Fruit fly (Drosophila melanogaster) whole organism, wandering third instar larva: Measurements from ENCODE around the gene CG13306.

Source experiments
- CG9705 ChIP-seq: fragments of 200-800 bp; sonication (Bioruptor generic); optimal IDR thresholded peaks from 2 replicates; lab custom pipeline; 2018; ENCODE audit warnings: missing biosample characterization, mild to moderate bottlenecking, missing genetic modification characterization
- Dfd ChIP-seq: fragments of >200 bp; optimal IDR thresholded peaks from 2 replicates; lab custom pipeline; 2017; ENCODE audit warnings: missing biosample characterization, missing genetic modification characterization
- Dif ChIP-seq: fragments of 200-275, 200-300 bp; sonication (Bioruptor generic); optimal IDR thresholded peaks from 2 replicates; lab custom pipeline; 2018; ENCODE audit warnings: missing biosample characterization, missing genetic modification characterization; ENCODE audit not compliant: partially characterized antibody
- GATAd ChIP-seq: sonication (Bioruptor generic); optimal IDR thresholded peaks from 2 replicates; lab custom pipeline; 2016; ENCODE audit warnings: missing biosample characterization, missing genetic modification characterization
- HLH106 ChIP-seq: fragments of 200-800 bp; optimal IDR thresholded peaks from 3 replicates; lab custom pipeline; 2019; ENCODE audit warnings: missing biosample characterization, mild to moderate bottlenecking, missing genetic modification characterization, moderate library complexity
- Hnf4 ChIP-seq: fragments of 200-800 bp; sonication (Bioruptor generic); optimal IDR thresholded peaks from 2 replicates; lab custom pipeline; 2016; ENCODE audit warnings: missing biosample characterization, mild to moderate bottlenecking, missing genetic modification characterization
- Hr78 ChIP-seq: fragments of >200 bp; optimal IDR thresholded peaks from 2 replicates; lab custom pipeline; 2017; ENCODE audit warnings: missing biosample characterization, missing genetic modification characterization
- Hr83 ChIP-seq: fragments of 200-300 bp; sonication (Bioruptor generic); optimal IDR thresholded peaks from 2 replicates; lab custom pipeline; 2016; ENCODE audit warnings: missing biosample characterization, mild to moderate bottlenecking, missing genetic modification characterization, moderate library complexity; ENCODE audit not compliant: poor library complexity, severe bottlenecking
- Jra ChIP-seq: sonication (Bioruptor generic); optimal IDR thresholded peaks from 2 replicates; lab custom pipeline; 2016; ENCODE audit warnings: missing biosample characterization, missing genetic modification characterization
- Mio ChIP-seq: sonication (Bioruptor generic); optimal IDR thresholded peaks from 2 replicates; lab custom pipeline; 2016; ENCODE audit warnings: missing biosample characterization, missing genetic modification characterization
- N ChIP-seq: fragments of >200 bp; optimal IDR thresholded peaks from 2 replicates; lab custom pipeline; 2018; ENCODE audit warnings: missing biosample characterization, missing external identifiers, missing genetic modification characterization
- Rel ChIP-seq, 2 experiments: fragments of 200-800 bp; sonication (Bioruptor generic) in 1 of 2; optimal IDR thresholded peaks; 2 replicates in 1 of 2; 3 replicates in 1 of 2; lab custom pipeline; 2016 to 2019; ENCODE audit warnings: mild to moderate bottlenecking in 2 of 2, missing biosample characterization in 2 of 2, missing genetic modification characterization in 2 of 2, moderate library complexity in 1 of 2
- Sp1 ChIP-seq: fragments of 200-800 bp; sonication (Bioruptor generic); optimal IDR thresholded peaks from 3 replicates; lab custom pipeline; 2019; ENCODE audit warnings: missing biosample characterization, mild to moderate bottlenecking, missing genetic modification characterization, moderate library complexity
- Vsx2 ChIP-seq: fragments of 200-300, 225-300 bp; sonication (Bioruptor generic); optimal IDR thresholded peaks from 2 replicates; lab custom pipeline; 2018; ENCODE audit warnings: missing biosample characterization, missing genetic modification characterization; ENCODE audit not compliant: partially characterized antibody
- br ChIP-seq: fragments of 200-800 bp; sonication (Bioruptor generic); optimal IDR thresholded peaks from 2 replicates; lab custom pipeline; 2016; ENCODE audit warnings: missing biosample characterization, missing genetic modification characterization
- brk ChIP-seq: fragments of 200-800 bp; sonication (Bioruptor generic); optimal IDR thresholded peaks from 2 replicates; lab custom pipeline; 2016; ENCODE audit warnings: missing biosample characterization, mild to moderate bottlenecking, missing genetic modification characterization
- dl ChIP-seq, 2 experiments: fragments of 175-275, 200-275 bp in 1 of 2; fragments of 200-275 bp in 1 of 2; sonication (Bioruptor generic); optimal IDR thresholded peaks; lab custom pipeline; 2018; ENCODE audit warnings: mild to moderate bottlenecking in 2 of 2, missing biosample characterization in 2 of 2, missing genetic modification characterization in 2 of 2, moderate library complexity in 2 of 2; ENCODE audit not compliant: partially characterized antibody in 2 of 2, insufficient read depth in 1 of 2
- dmrt93B ChIP-seq: fragments of 200-800 bp; sonication (Bioruptor generic); optimal IDR thresholded peaks from 2 replicates; lab custom pipeline; 2018; ENCODE audit warnings: missing biosample characterization, mild to moderate bottlenecking, missing genetic modification characterization
- dsf ChIP-seq: sonication (Bioruptor generic); optimal IDR thresholded peaks from 2 replicates; lab custom pipeline; 2016; ENCODE audit warnings: missing biosample characterization, missing genetic modification characterization, borderline replicate concordance
- ey ChIP-seq: fragments of 200-800 bp; sonication (Bioruptor generic); optimal IDR thresholded peaks from 2 replicates; lab custom pipeline; 2016; ENCODE audit warnings: missing biosample characterization, missing genetic modification characterization
- foxo ChIP-seq, 2 experiments: fragments of 200-800 bp; sonication (Bioruptor generic); optimal IDR thresholded peaks; 2 replicates in 1 of 2; 3 replicates in 1 of 2; lab custom pipeline; 2016 to 2017; ENCODE audit warnings: missing biosample characterization in 2 of 2, missing genetic modification characterization in 2 of 2
- fru ChIP-seq: fragments of 200-800 bp; sonication (Bioruptor generic); optimal IDR thresholded peaks from 3 replicates; lab custom pipeline; 2016; ENCODE audit warnings: missing biosample characterization, mild to moderate bottlenecking, missing genetic modification characterization
- h ChIP-seq: fragments of 200-800 bp; sonication (Bioruptor generic); optimal IDR thresholded peaks from 3 replicates; lab custom pipeline; 2016; ENCODE audit warnings: missing biosample characterization, mild to moderate bottlenecking, missing genetic modification characterization
- jim ChIP-seq: fragments of 175-275, 200-325 bp; sonication (Bioruptor generic); optimal IDR thresholded peaks from 2 replicates; lab custom pipeline; 2016; ENCODE audit warnings: missing biosample characterization, mild to moderate bottlenecking, missing genetic modification characterization
- pan ChIP-seq: fragments of >200 bp; optimal IDR thresholded peaks from 2 replicates; lab custom pipeline; 2017
- psq ChIP-seq: fragments of 200-800 bp; sonication (Bioruptor generic); optimal IDR thresholded peaks from 3 replicates; lab custom pipeline; 2017; ENCODE audit warnings: missing biosample characterization, mild to moderate bottlenecking, missing genetic modification characterization, moderate library complexity
- rgr ChIP-seq: fragments of 200-800 bp; sonication (Bioruptor generic); optimal IDR thresholded peaks from 3 replicates; lab custom pipeline; 2016; ENCODE audit warnings: missing biosample characterization, mild to moderate bottlenecking, missing genetic modification characterization
- sv ChIP-seq: fragments of 200-800 bp; sonication (Bioruptor generic); optimal IDR thresholded peaks from 3 replicates; lab custom pipeline; 2016; ENCODE audit warnings: missing biosample characterization, missing genetic modification characterization
- usp ChIP-seq: fragments of >200 bp; optimal IDR thresholded peaks from 2 replicates; lab custom pipeline; 2017; ENCODE audit warnings: missing biosample characterization, missing genetic modification characterization
- woc ChIP-seq: sonication (Bioruptor generic); optimal IDR thresholded peaks from 2 replicates; lab custom pipeline; 2016; ENCODE audit warnings: missing biosample characterization, mild to moderate bottlenecking, missing genetic modification characterization

CG13306 gene

dm6 chr3L:8748839-8749238 is 687 bp downstream of the CG13306 start:
- TF ChIP-seq Hr78 (no peak), sv (GFP tag; lab: Kevin White, UChicago) (peak; percentile 41), h (GFP tag; lab: Kevin White, UChicago) (peak; percentile 9), rgr (GFP tag; lab: Kevin White, UChicago) (peak; percentile 15), brk (GFP tag; lab: Kevin White, UChicago) (no peak), foxo (GFP tag; optimal IDR thresholded peaks at IDR 0.05; lab: Kevin White, UChicago) (peak in 1 of 2 experiments; percentile 25), HLH106 (peak; percentile 19), CG9705 (GFP tag; lab: Kevin White, UChicago) (no peak)

- TF ChIP-seq br, result no peak
- TF ChIP-seq dsf (GFP tag; lab: Kevin White, UChicago), result no peak
- no peak for TF ChIP-seq h (GFP tag; lab: Kevin White, UChicago)
Measured at dm6 chr3L:8748323-8748722, 1.2 kb downstream of the CG13306 start.

- TF ChIP-seq foxo (GFP tag; optimal IDR thresholded peaks at IDR 0.05; lab: Kevin White, UChicago) (no peak), Hnf4 (GFP tag; lab: Kevin White, UChicago) (no peak), Dfd (no peak), Hr83 (GFP tag; lab: Kevin White, UChicago) (no peak), psq (GFP tag; lab: Kevin White, UChicago) (no peak), pan (lab: Kevin White, UChicago) (no peak), Rel (GFP tag; optimal IDR thresholded peaks at IDR 0.05; lab: Kevin White, UChicago) (no peak), Rel (tag; optimal IDR thresholded peaks at IDR 0.05; lab: Kevin White, UChicago) (no peak), Dif (GFP tag; lab: Kevin White, UChicago) (no peak), woc (no peak), CG9705 (GFP tag; lab: Kevin White, UChicago) (no peak), Mio (GFP tag; lab: Kevin White, UChicago) (no peak), Sp1 (GFP tag; lab: Kevin White, UChicago) (no peak)
Measured at dm6 chr3L:8746519-8746918, 3.0 kb downstream of the CG13306 start.

dm6 chr3L:8745210-8745609 is 4.3 kb downstream of the CG13306 start, which contains the start of gene Prm:
Gene Prm, minus strand, starts transcription at chr3L:8745310.
- no peak for TF ChIP-seq usp (GFP tag; lab: Kevin White, UChicago)
- TF ChIP-seq Hnf4 (GFP tag; lab: Kevin White, UChicago), result no peak
- no peak for TF ChIP-seq dl (GFP tag; optimal IDR thresholded peaks at IDR 0.05; lab: Kevin White, UChicago; ENCODE audit: insufficient read depth in 1 of 2, partially characterized antibody in 2 of 2)
- no peak for TF ChIP-seq N (GFP tag; lab: Kevin White, UChicago)
- TF ChIP-seq Mio (GFP tag; lab: Kevin White, UChicago), result no peak
- no peak for TF ChIP-seq Hr83 (GFP tag; lab: Kevin White, UChicago)
- TF ChIP-seq ey (GFP tag; lab: Kevin White, UChicago), result no peak
- TF ChIP-seq brk (GFP tag; lab: Kevin White, UChicago), result no peak
- TF ChIP-seq Dif (GFP tag; lab: Kevin White, UChicago), result no peak
- TF ChIP-seq Jra (GFP tag; lab: Kevin White, UChicago), result no peak
- TF ChIP-seq Vsx2 (GFP tag; lab: Kevin White, UChicago), result no peak
- TF ChIP-seq jim, result no peak

- TF ChIP-seq fru (no peak), GATAd (GFP tag; lab: Kevin White, UChicago) (no peak), N (GFP tag; lab: Kevin White, UChicago) (no peak), dmrt93B (GFP tag; lab: Kevin White, UChicago) (peak; percentile 12), brk (GFP tag; lab: Kevin White, UChicago) (no peak), Dif (GFP tag; lab: Kevin White, UChicago) (no peak)
Measured at dm6 chr3L:8741051-8741468, 8.5 kb downstream of the CG13306 start.
